Worm (Caenorhabditis elegans) whole organism, late embryonic: ENCODE data around the gene txbp-3.

Experiments
- F13H6.1 ChIP-seq: sonication (generic microtip); optimal IDR thresholded peaks from 2 replicates; lab custom pipeline; 2016; ENCODE audit warnings: missing genetic modification characterization, missing compliant biosample characterization
- K02D7.2 ChIP-seq: sonication (generic microtip); optimal IDR thresholded peaks from 2 replicates; lab custom pipeline; 2017; ENCODE audit warnings: mild to moderate bottlenecking, missing genetic modification characterization, missing compliant biosample characterization
- K09A11.1 ChIP-seq: sonication (generic microtip); optimal IDR thresholded peaks from 2 replicates; lab custom pipeline; 2017; ENCODE audit warnings: antibody characterized with exemption, mild to moderate bottlenecking, missing genetic modification characterization, missing compliant biosample characterization; ENCODE audit not compliant: insufficient read depth
- Y22D7AL.16 ChIP-seq: sonication (generic microtip); optimal IDR thresholded peaks from 2 replicates; lab custom pipeline; 2016; ENCODE audit warnings: missing genetic modification characterization, missing compliant biosample characterization
- ahr-1 ChIP-seq: sonication (generic microtip); optimal IDR thresholded peaks from 2 replicates; lab custom pipeline; 2016; ENCODE audit warnings: missing genetic modification characterization, missing compliant biosample characterization
- ama-1 ChIP-seq: fragments of 150-350 bp; optimal IDR thresholded peaks from 2 replicates; lab custom pipeline; 2014
- ceh-18 ChIP-seq: sonication (generic microtip); optimal IDR thresholded peaks from 2 replicates; lab custom pipeline; 2016; ENCODE audit warnings: missing genetic modification characterization, missing compliant biosample characterization
- ceh-22 ChIP-seq: sonication (generic microtip); optimal IDR thresholded peaks from 2 replicates; lab custom pipeline; 2017; ENCODE audit warnings: missing biosample characterization, missing genetic modification characterization
- ceh-30 ChIP-seq: fragments of 150-350 bp; optimal IDR thresholded peaks from 2 replicates; lab custom pipeline; 2014; ENCODE audit warnings: missing biosample characterization, missing genetic modification characterization
- ceh-31 ChIP-seq: sonication (generic microtip); optimal IDR thresholded peaks from 2 replicates; lab custom pipeline; 2016; ENCODE audit warnings: missing genetic modification characterization, missing compliant biosample characterization
- ceh-34 ChIP-seq: sonication (generic microtip); optimal IDR thresholded peaks from 2 replicates; lab custom pipeline; 2016; ENCODE audit warnings: mild to moderate bottlenecking, missing genetic modification characterization, missing compliant biosample characterization
- ceh-45 ChIP-seq: fragments of 200-800 bp; sonication (Bioruptor generic); IDR thresholded peaks from 2 replicates; pipeline ENCODE4 v1.3.6; 2022; ENCODE audit warnings: missing genetic modification reagents, missing genetic modification characterization, missing compliant biosample characterization
- ceh-48 ChIP-seq: sonication (generic microtip); optimal IDR thresholded peaks from 2 replicates; lab custom pipeline; 2016; ENCODE audit warnings: missing genetic modification characterization, inconsistent platforms, missing compliant biosample characterization
- ceh-9 ChIP-seq: sonication (generic microtip); optimal IDR thresholded peaks from 2 replicates; lab custom pipeline; 2016; ENCODE audit warnings: mild to moderate bottlenecking, missing genetic modification characterization, inconsistent platforms, missing compliant biosample characterization
- dmd-4 ChIP-seq: sonication (generic microtip); optimal IDR thresholded peaks from 2 replicates; lab custom pipeline; 2016; ENCODE audit warnings: borderline replicate concordance, missing genetic modification characterization, missing compliant biosample characterization
- elt-2 ChIP-seq: sonication (generic microtip); optimal IDR thresholded peaks from 2 replicates; lab custom pipeline; 2016; ENCODE audit warnings: missing genetic modification reagents, missing genetic modification characterization, missing compliant biosample characterization
- elt-4 ChIP-seq: sonication (generic microtip); optimal IDR thresholded peaks from 2 replicates; lab custom pipeline; 2016; ENCODE audit warnings: missing genetic modification characterization, missing compliant biosample characterization
- ets-4 ChIP-seq: sonication (generic microtip); optimal IDR thresholded peaks from 2 replicates; lab custom pipeline; 2016; ENCODE audit warnings: missing genetic modification characterization, missing compliant biosample characterization
- fkh-10 ChIP-seq: fragments of 150-350 bp; optimal IDR thresholded peaks from 2 replicates; lab custom pipeline; 2014; ENCODE audit warnings: missing biosample characterization, missing genetic modification reagents, missing genetic modification characterization
- gmeb-2 ChIP-seq: sonication (generic microtip); optimal IDR thresholded peaks from 2 replicates; lab custom pipeline; 2016; ENCODE audit warnings: missing genetic modification characterization, inconsistent platforms, missing compliant biosample characterization
- hlh-30 ChIP-seq: sonication (generic microtip); optimal IDR thresholded peaks from 2 replicates; lab custom pipeline; 2017; ENCODE audit warnings: antibody characterized with exemption, missing genetic modification characterization, missing compliant biosample characterization; ENCODE audit not compliant: insufficient read depth
- hlh-6 ChIP-seq: sonication (generic microtip); optimal IDR thresholded peaks from 2 replicates; lab custom pipeline; 2016; ENCODE audit warnings: missing genotype, missing genetic modification characterization, missing compliant biosample characterization
- hlh-8 ChIP-seq: sonication (generic microtip); optimal IDR thresholded peaks from 2 replicates; lab custom pipeline; 2016; ENCODE audit warnings: missing genotype, missing genetic modification characterization, missing compliant biosample characterization
- lin-11 ChIP-seq: fragments of 200-800 bp; sonication (Bioruptor generic); optimal IDR thresholded peaks from 2 replicates; lab custom pipeline; 2018; ENCODE audit warnings: mild to moderate bottlenecking, missing genetic modification characterization, missing compliant biosample characterization
- madf-2 ChIP-seq: sonication (generic microtip); optimal IDR thresholded peaks from 2 replicates; lab custom pipeline; 2017; ENCODE audit warnings: missing genetic modification characterization, missing compliant biosample characterization
- nfya-1 ChIP-seq: sonication (generic microtip); optimal IDR thresholded peaks from 2 replicates; lab custom pipeline; 2017; ENCODE audit warnings: missing genetic modification characterization, mild to moderate bottlenecking, missing compliant biosample characterization, antibody characterized with exemption, moderate library complexity
- nhr-11 ChIP-seq: fragments of 150-350 bp; optimal IDR thresholded peaks from 2 replicates; lab custom pipeline; 2014; ENCODE audit warnings: missing biosample characterization, missing genetic modification characterization
- npax-4 ChIP-seq: sonication (generic microtip); optimal IDR thresholded peaks from 2 replicates; lab custom pipeline; 2016; ENCODE audit warnings: missing genetic modification characterization, missing compliant biosample characterization
- pag-3 ChIP-seq: sonication (generic microtip); optimal IDR thresholded peaks from 2 replicates; lab custom pipeline; 2016; ENCODE audit warnings: missing compliant biosample characterization, missing genetic modification characterization, borderline replicate concordance
- pqm-1 ChIP-seq: sonication (generic microtip); optimal IDR thresholded peaks from 2 replicates; lab custom pipeline; 2016; ENCODE audit warnings: missing genetic modification characterization, missing compliant biosample characterization
- pros-1 ChIP-seq: fragments of 150-350 bp; optimal IDR thresholded peaks from 2 replicates; lab custom pipeline; 2014; ENCODE audit warnings: missing biosample characterization, missing genetic modification reagents, missing genetic modification characterization
- ref-2 ChIP-seq: sonication (generic microtip); optimal IDR thresholded peaks from 2 replicates; lab custom pipeline; 2016; ENCODE audit warnings: missing genetic modification characterization, missing compliant biosample characterization
- rnt-1 ChIP-seq: sonication (generic microtip); optimal IDR thresholded peaks from 2 replicates; lab custom pipeline; 2016; ENCODE audit warnings: missing genetic modification characterization, missing compliant biosample characterization
- sdc-2 ChIP-seq: sonication (generic microtip); optimal IDR thresholded peaks from 2 replicates; lab custom pipeline; 2016; ENCODE audit warnings: missing genotype, missing genetic modification characterization, missing compliant biosample characterization
- sox-2 ChIP-seq: fragments of 200-800 bp; sonication (Bioruptor generic); IDR thresholded peaks from 2 replicates; pipeline ENCODE4 v1.3.6; 2022; ENCODE audit warnings: missing genetic modification reagents, missing genetic modification characterization, missing compliant biosample characterization
- sox-4 ChIP-seq: sonication (generic microtip); optimal IDR thresholded peaks from 2 replicates; lab custom pipeline; 2017; ENCODE audit warnings: mild to moderate bottlenecking, missing genetic modification characterization, inconsistent platforms, missing compliant biosample characterization
- tbx-2 ChIP-seq: sonication (generic microtip); optimal IDR thresholded peaks from 2 replicates; lab custom pipeline; 2016; ENCODE audit warnings: missing genetic modification characterization, missing compliant biosample characterization
- tbx-7 ChIP-seq: sonication (generic microtip); optimal IDR thresholded peaks from 2 replicates; lab custom pipeline; 2016; ENCODE audit warnings: missing genotype, missing genetic modification characterization, missing compliant biosample characterization
- ttx-3 ChIP-seq: sonication (generic microtip); optimal IDR thresholded peaks from 2 replicates; lab custom pipeline; 2016; ENCODE audit warnings: missing genetic modification reagents, missing genetic modification characterization, missing compliant biosample characterization
- unc-42 ChIP-seq: sonication (generic microtip); optimal IDR thresholded peaks from 2 replicates; lab custom pipeline; 2016; ENCODE audit warnings: missing genotype, missing genetic modification characterization, missing compliant biosample characterization
- unc-86 ChIP-seq: sonication (generic microtip); optimal IDR thresholded peaks from 2 replicates; lab custom pipeline; 2016; ENCODE audit warnings: missing genetic modification characterization, missing compliant biosample characterization
- zip-5 ChIP-seq: sonication (generic microtip); optimal IDR thresholded peaks from 2 replicates; lab custom pipeline; 2016; ENCODE audit warnings: missing genetic modification characterization, missing compliant biosample characterization
- ztf-16 ChIP-seq: sonication (generic microtip); optimal IDR thresholded peaks from 2 replicates; lab custom pipeline; 2017; ENCODE audit warnings: missing genetic modification characterization, missing compliant biosample characterization

Gene txbp-3

DNA sequence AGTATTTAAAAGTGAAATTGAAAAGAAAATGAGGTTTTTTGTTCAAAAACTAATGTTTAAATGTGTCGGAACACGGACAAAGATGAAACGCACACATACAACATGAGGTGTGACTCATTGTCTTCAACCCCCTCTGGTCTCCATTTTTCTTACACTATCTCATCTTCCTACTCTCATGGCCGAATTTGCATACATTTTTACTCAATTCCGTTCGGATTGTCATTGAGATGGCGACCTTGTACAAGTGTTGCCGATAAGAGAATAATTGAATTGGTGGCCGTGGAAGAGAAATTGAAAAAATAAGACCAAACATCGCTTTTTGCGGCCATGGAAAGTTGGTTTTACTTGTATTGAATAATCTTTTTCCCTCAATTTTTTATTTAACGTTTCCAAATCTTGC, at the start of gene txbp-3:
txbp-3 (minus strand) TSS at position 285 of the 400 bp plus-strand sequence.
- TF ChIP-seq ceh-18: no peak
- peak; percentile 45 for TF ChIP-seq hlh-30
- TF ChIP-seq ceh-22: no peak
- TF ChIP-seq fkh-10 (GFP tag; lab: Kevin White, UChicago): no peak
- peak; percentile 58 for TF ChIP-seq elt-2 (tag; lab: Kevin White, UChicago)
- no peak for TF ChIP-seq dmd-4 (tag; lab: Kevin White, UChicago)
- no peak for TF ChIP-seq ttx-3 (tag; lab: Kevin White, UChicago)
- TF ChIP-seq ceh-31: peak; percentile 58
- no peak for TF ChIP-seq madf-2 (tag; lab: Kevin White, UChicago)
- TF ChIP-seq pag-3 (tag; lab: Kevin White, UChicago): no peak
- no peak for TF ChIP-seq K02D7.2
- no peak for TF ChIP-seq hlh-6
- peak; percentile 30 for TF ChIP-seq nfya-1 (tag; lab: Kevin White, UChicago)
- 0 out of 2 replicates have a peak, but pooled peaks have one; percentile 18 for TF ChIP-seq sox-2 (GFP tag; lab: Robert Waterston, UW)
- no peak for TF ChIP-seq K09A11.1 (tag; lab: Kevin White, UChicago)
- TF ChIP-seq tbx-7 (tag; lab: Kevin White, UChicago): no peak
- no peak for TF ChIP-seq elt-4 (tag; lab: Kevin White, UChicago)
- no peak for TF ChIP-seq rnt-1
- TF ChIP-seq ceh-9 (tag; lab: Kevin White, UChicago): no peak
- no peak for TF ChIP-seq ztf-16 (tag; lab: Kevin White, UChicago)
- no peak for TF ChIP-seq sdc-2 (tag; lab: Kevin White, UChicago)
- no peak for TF ChIP-seq gmeb-2 (tag; lab: Kevin White, UChicago)
- no peak for TF ChIP-seq ahr-1
- no peak for TF ChIP-seq ceh-34
- no peak for TF ChIP-seq tbx-2 (tag; lab: Kevin White, UChicago)
- peak; percentile 71 for TF ChIP-seq ets-4
- peak; percentile 85 for TF ChIP-seq unc-42
- TF ChIP-seq ceh-30: no peak
- TF ChIP-seq ceh-45: no peak
- TF ChIP-seq pqm-1: no peak
- no peak for TF ChIP-seq ref-2 (tag; lab: Kevin White, UChicago)
- TF ChIP-seq npax-4 (tag; lab: Kevin White, UChicago): no peak
- TF ChIP-seq nhr-11 (tag; lab: Kevin White, UChicago): no peak
- TF ChIP-seq lin-11 (tag; lab: Kevin White, UChicago): no peak

DNA sequence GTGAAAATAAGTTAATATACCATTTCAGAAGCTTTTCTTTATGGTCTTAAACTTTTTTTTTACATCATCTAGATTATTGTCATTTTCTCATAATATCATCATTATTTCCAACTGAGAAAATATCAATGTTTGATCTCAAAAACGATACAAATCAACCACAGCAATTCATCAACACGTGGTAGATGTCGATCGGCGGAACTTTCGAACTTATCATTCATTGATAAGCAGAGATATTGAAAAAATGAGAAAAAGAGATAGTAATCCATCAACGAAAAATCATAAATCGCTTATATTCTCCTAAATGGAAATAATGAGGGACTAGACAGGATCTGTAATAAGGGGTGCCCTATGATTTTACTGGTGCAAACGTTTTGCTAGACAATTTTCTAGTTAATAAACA, 49.5 kb upstream of the txbp-3 start:
- no peak for TF ChIP-seq hlh-8 (tag; lab: Kevin White, UChicago)
- no peak for TF ChIP-seq Y22D7AL.16 (tag; lab: Kevin White, UChicago)
- no peak for TF ChIP-seq ceh-9 (tag; lab: Kevin White, UChicago)
- TF ChIP-seq ahr-1: no peak
- TF ChIP-seq ceh-18: no peak
- TF ChIP-seq pag-3 (tag; lab: Kevin White, UChicago): no peak
- no peak for TF ChIP-seq zip-5 (tag; lab: Kevin White, UChicago)
- TF ChIP-seq ama-1 (lab: Kevin White, UChicago): no peak
- TF ChIP-seq ceh-31: no peak

DNA sequence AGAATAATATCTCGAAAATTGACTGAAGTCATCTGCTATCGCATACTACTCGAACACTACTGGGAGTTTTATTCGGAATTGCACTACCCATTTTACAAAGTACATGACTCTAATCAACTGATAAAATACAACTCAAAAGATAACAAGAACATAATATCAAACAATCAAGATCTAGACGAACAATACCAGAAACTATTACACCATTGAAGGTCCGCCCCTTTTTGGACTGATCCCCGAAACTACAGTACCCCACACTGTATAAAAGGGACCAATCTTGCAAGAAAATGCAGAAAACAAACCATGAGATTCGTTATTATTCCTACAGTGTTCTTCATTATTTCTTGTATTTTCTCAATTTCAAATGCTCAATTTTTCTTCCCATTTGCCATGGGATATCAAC, 47.2 kb upstream of the txbp-3 start, which contains the start of gene F54D8.10:
F54D8.10 (plus strand) TSS at position 301 of the 400 bp plus-strand sequence.
- TF ChIP-seq K02D7.2: no peak
- no peak for TF ChIP-seq ahr-1
- TF ChIP-seq hlh-8 (tag; lab: Kevin White, UChicago): no peak
- TF ChIP-seq unc-86 (tag; lab: Kevin White, UChicago): no peak
- TF ChIP-seq sox-4 (tag; lab: Kevin White, UChicago): no peak
- TF ChIP-seq sdc-2 (tag; lab: Kevin White, UChicago): no peak
- no peak for TF ChIP-seq ceh-30
- TF ChIP-seq ceh-48 (tag; lab: Kevin White, UChicago): no peak
- no peak for TF ChIP-seq F13H6.1 (tag; lab: Kevin White, UChicago)
- TF ChIP-seq tbx-2 (tag; lab: Kevin White, UChicago): no peak
- TF ChIP-seq pros-1 (tag; lab: Kevin White, UChicago): no peak
- TF ChIP-seq ceh-9 (tag; lab: Kevin White, UChicago): no peak
- TF ChIP-seq, all 69 proteins: peak for 0
